Fruit fly (Drosophila melanogaster) whole organism, embryonic: Measurements from ENCODE around the gene CG12075.

ENCODE experiments used
- Atf6 ChIP-seq: fragments of 200-800 bp; sonication (Bioruptor generic); IDR thresholded peaks from 2 replicates; pipeline ENCODE4 v1.3.6; 2022; ENCODE audit warnings: missing biosample characterization, missing genetic modification characterization
- B-H1 ChIP-seq: fragments of 200-800 bp; sonication (Bioruptor generic); IDR thresholded peaks from 3 replicates; pipeline ENCODE4 v1.3.6; 2022; ENCODE audit warnings: missing biosample characterization, missing genetic modification characterization
- CG1024 ChIP-seq: fragments of 200-800 bp; sonication (Bioruptor generic); IDR thresholded peaks from 2 replicates; pipeline ENCODE4 v1.3.6; 2022; ENCODE audit warnings: missing biosample characterization, missing genetic modification characterization
- CG10979 ChIP-seq: fragments of 200-800 bp; sonication (Bioruptor generic); optimal IDR thresholded peaks from 2 replicates; lab custom pipeline; 2018; ENCODE audit warnings: missing biosample characterization, mild to moderate bottlenecking, missing genetic modification characterization, moderate library complexity
- CG11085 ChIP-seq: fragments of 200-800 bp; sonication (Bioruptor generic); IDR thresholded peaks from 2 replicates; pipeline ENCODE4 v1.3.6; 2022; ENCODE audit warnings: missing biosample characterization, missing genetic modification characterization
- CG11456 ChIP-seq: fragments of 200-800 bp; sonication (Bioruptor generic); IDR thresholded peaks from 3 replicates; pipeline ENCODE4 v1.3.6; 2022; ENCODE audit warnings: missing biosample characterization, missing genetic modification characterization
- CG11560 ChIP-seq: fragments of 200-800 bp; sonication (Bioruptor generic); IDR thresholded peaks from 3 replicates; pipeline ENCODE4 v1.3.6; 2022; ENCODE audit warnings: missing biosample characterization, missing genetic modification characterization
- CG12155 ChIP-seq: fragments of 200-800 bp; sonication (Bioruptor generic); optimal IDR thresholded peaks from 3 replicates; lab custom pipeline; 2016; ENCODE audit warnings: missing biosample characterization, missing genetic modification characterization
- CG12236 ChIP-seq: fragments of 200-800 bp; sonication (Bioruptor generic); optimal IDR thresholded peaks from 2 replicates; lab custom pipeline; 2016; ENCODE audit warnings: missing biosample characterization, missing genetic modification characterization
- CG14710 ChIP-seq: fragments of 200-800 bp; sonication (Bioruptor generic); optimal IDR thresholded peaks from 3 replicates; lab custom pipeline; 2019; ENCODE audit warnings: missing biosample characterization, mild to moderate bottlenecking, missing genetic modification characterization, moderate library complexity
- CG15011 ChIP-seq: fragments of 200-800 bp; sonication (Bioruptor generic); optimal IDR thresholded peaks from 3 replicates; lab custom pipeline; 2018; ENCODE audit warnings: missing biosample characterization, mild to moderate bottlenecking, missing genetic modification characterization
- CG16863 ChIP-seq: fragments of 200-800 bp; sonication (Bioruptor generic); optimal IDR thresholded peaks from 3 replicates; lab custom pipeline; 2016; ENCODE audit warnings: missing biosample characterization, missing genetic modification characterization
- CG17359 ChIP-seq: fragments of 200-800 bp; sonication (Bioruptor generic); optimal IDR thresholded peaks from 3 replicates; lab custom pipeline; 2018; ENCODE audit warnings: missing biosample characterization, mild to moderate bottlenecking, missing genetic modification characterization, moderate library complexity
- CG2875 ChIP-seq: fragments of 200-800 bp; sonication (Bioruptor generic); optimal IDR thresholded peaks from 2 replicates; lab custom pipeline; 2017; ENCODE audit warnings: missing biosample characterization, mild to moderate bottlenecking, missing genetic modification characterization, missing genetic modification reagents
- CG34224 ChIP-seq: fragments of 200-800 bp; sonication (Bioruptor generic); IDR thresholded peaks from 3 replicates; pipeline ENCODE4 v1.3.6; 2022; ENCODE audit warnings: missing biosample characterization, missing genetic modification characterization; ENCODE audit not compliant: partially characterized antibody
- CG4617 ChIP-seq: fragments of 200-800 bp; sonication (Bioruptor generic); optimal IDR thresholded peaks from 3 replicates; lab custom pipeline; 2016; ENCODE audit warnings: missing biosample characterization, missing genetic modification characterization, borderline replicate concordance
- CG5245 ChIP-seq: fragments of 200-800 bp; sonication (Bioruptor generic); optimal IDR thresholded peaks from 3 replicates; lab custom pipeline; 2016; ENCODE audit warnings: missing biosample characterization, missing genetic modification characterization
- CG5953 ChIP-seq: fragments of 200-800 bp; sonication (Bioruptor generic); IDR thresholded peaks from 2 replicates; pipeline ENCODE4 v1.3.6; 2022; ENCODE audit warnings: missing biosample characterization, missing genetic modification characterization
- CG7556 ChIP-seq: fragments of 200-800 bp; sonication (Bioruptor generic); optimal IDR thresholded peaks from 2 replicates; lab custom pipeline; 2017; ENCODE audit warnings: missing biosample characterization, mild to moderate bottlenecking, missing genetic modification characterization
- CG7786 ChIP-seq: fragments of 200-800 bp; sonication (Bioruptor generic); optimal IDR thresholded peaks from 2 replicates; lab custom pipeline; 2016; ENCODE audit warnings: missing biosample characterization, missing genetic modification characterization
- CG8388 ChIP-seq: fragments of 200-800 bp; sonication (Bioruptor generic); optimal IDR thresholded peaks from 2 replicates; lab custom pipeline; 2019; ENCODE audit warnings: missing biosample characterization, mild to moderate bottlenecking, missing genetic modification characterization, moderate library complexity
- CG8944 ChIP-seq: fragments of 200-800 bp; sonication (Bioruptor generic); optimal IDR thresholded peaks from 3 replicates; lab custom pipeline; 2016; ENCODE audit warnings: missing biosample characterization, missing genetic modification characterization
- CHES-1-like ChIP-seq: fragments of 200-800 bp; sonication (Bioruptor generic); optimal IDR thresholded peaks from 2 replicates; lab custom pipeline; 2016; ENCODE audit warnings: missing biosample characterization, missing genetic modification characterization
- CrebB ChIP-seq: fragments of 200-800 bp; sonication (Bioruptor generic); optimal IDR thresholded peaks from 3 replicates; lab custom pipeline; 2018; ENCODE audit warnings: missing biosample characterization, mild to moderate bottlenecking, missing genetic modification characterization
- D19A ChIP-seq: fragments of 200-800 bp; optimal IDR thresholded peaks from 3 replicates; lab custom pipeline; 2019; ENCODE audit warnings: missing biosample characterization, mild to moderate bottlenecking, missing genetic modification characterization, moderate library complexity
- Jarid2 ChIP-seq: fragments of 200-800 bp; sonication (Bioruptor generic); optimal IDR thresholded peaks from 3 replicates; lab custom pipeline; 2017; ENCODE audit warnings: mild to moderate bottlenecking, missing biosample characterization, missing genetic modification reagents, missing genetic modification characterization
- Pdp1 ChIP-seq, 2 experiments: fragments of 200-800 bp; sonication (Bioruptor generic); optimal IDR thresholded peaks; 3 replicates each; lab custom pipeline; 2016; ENCODE audit warnings: missing biosample characterization in 2 of 2, missing genetic modification characterization in 2 of 2, mild to moderate bottlenecking in 1 of 2, moderate library complexity in 1 of 2
- Vsx1 ChIP-seq: fragments of 200-800 bp; sonication (Bioruptor generic); optimal IDR thresholded peaks from 2 replicates; lab custom pipeline; 2017; ENCODE audit warnings: missing biosample characterization, mild to moderate bottlenecking, missing genetic modification characterization, missing genetic modification reagents
- ac ChIP-seq: fragments of 200-800 bp; sonication (Bioruptor generic); optimal IDR thresholded peaks from 3 replicates; lab custom pipeline; 2017; ENCODE audit warnings: missing biosample characterization, mild to moderate bottlenecking, missing genetic modification characterization
- amos ChIP-seq: fragments of 200-800 bp; sonication (Bioruptor generic); IDR thresholded peaks from 2 replicates; pipeline ENCODE4 v1.3.6; 2022; ENCODE audit warnings: missing biosample characterization, missing genetic modification characterization; ENCODE audit not compliant: partially characterized antibody
- bab2 ChIP-seq: fragments of 200-800 bp; sonication (Bioruptor generic); optimal IDR thresholded peaks from 2 replicates; lab custom pipeline; 2016; ENCODE audit warnings: missing biosample characterization, missing genetic modification characterization
- chinmo ChIP-seq: fragments of 200-800 bp; sonication (Bioruptor generic); IDR thresholded peaks from 4 replicates; pipeline ENCODE4 v1.3.6; 2022; ENCODE audit warnings: missing biosample characterization, missing genetic modification characterization; ENCODE audit not compliant: partially characterized antibody
- crol ChIP-seq: fragments of 200-800 bp; sonication (Bioruptor generic); IDR thresholded peaks from 2 replicates; pipeline ENCODE4 v1.3.6; 2022; ENCODE audit warnings: missing biosample characterization, missing genetic modification characterization
- fd64A ChIP-seq: fragments of 200-800 bp; sonication (Bioruptor generic); optimal IDR thresholded peaks from 3 replicates; lab custom pipeline; 2018; ENCODE audit warnings: missing biosample characterization, mild to moderate bottlenecking, missing genetic modification characterization
- gro ChIP-seq: fragments of 200-800 bp; sonication (Bioruptor generic); optimal IDR thresholded peaks from 2 replicates; lab custom pipeline; 2016; ENCODE audit warnings: missing biosample characterization, missing genetic modification characterization
- gsb-n ChIP-seq: fragments of 200-800 bp; sonication (Bioruptor generic); optimal IDR thresholded peaks from 3 replicates; lab custom pipeline; 2018; ENCODE audit warnings: missing biosample characterization, mild to moderate bottlenecking, missing genetic modification characterization
- h ChIP-seq: fragments of >200 bp; optimal IDR thresholded peaks from 2 replicates; lab custom pipeline; 2017
- hb ChIP-seq: fragments of 200-800 bp; sonication (Bioruptor generic); IDR thresholded peaks from 3 replicates; pipeline ENCODE4 v1.3.6; 2022; ENCODE audit warnings: missing biosample characterization, missing genetic modification characterization; ENCODE audit not compliant: partially characterized antibody
- her ChIP-seq: fragments of 200-800 bp; sonication (Bioruptor generic); optimal IDR thresholded peaks from 2 replicates; lab custom pipeline; 2016; ENCODE audit warnings: missing biosample characterization, missing genetic modification characterization
- knrl ChIP-seq: fragments of 200-800 bp; sonication (Bioruptor generic); IDR thresholded peaks from 3 replicates; pipeline ENCODE4 v1.3.6; 2022; ENCODE audit warnings: missing biosample characterization, missing genetic modification characterization; ENCODE audit not compliant: partially characterized antibody
- pan ChIP-seq, 4 experiments: fragments of >200 bp in 3 of 4; fragments of 200-800 bp in 1 of 4; sonication (Bioruptor generic) in 1 of 4; optimal IDR thresholded peaks in 3 of 4; IDR thresholded peaks in 1 of 4; 2 replicates each; pipeline versions ENCODE4 v1.3.6 to Lab custom; 2017 to 2022; ENCODE audit warnings: missing biosample characterization in 2 of 4, missing genetic modification characterization in 2 of 4, mixed read lengths in 1 of 4
- pb ChIP-seq: fragments of 200-800 bp; sonication (Bioruptor generic); optimal IDR thresholded peaks from 3 replicates; lab custom pipeline; 2016; ENCODE audit warnings: missing biosample characterization, missing genetic modification characterization
- sens-2 ChIP-seq: fragments of 200-800 bp; sonication (Bioruptor generic); IDR thresholded peaks from 2 replicates; pipeline ENCODE4 v1.3.6; 2022; ENCODE audit warnings: missing biosample characterization, missing genetic modification characterization
- toy ChIP-seq: fragments of 200-800 bp; sonication (Bioruptor generic); IDR thresholded peaks from 2 replicates; pipeline ENCODE4 v1.3.6; 2022; ENCODE audit warnings: missing biosample characterization, missing genetic modification characterization
- twi ChIP-seq: fragments of 200-800 bp; optimal IDR thresholded peaks from 2 replicates; lab custom pipeline; 2019; ENCODE audit warnings: missing biosample characterization, mild to moderate bottlenecking, missing genetic modification characterization, moderate library complexity
- usp ChIP-seq: fragments of >200 bp; optimal IDR thresholded peaks from 2 replicates; lab custom pipeline; 2017; ENCODE audit warnings: missing biosample characterization, missing genetic modification characterization
- zen ChIP-seq: fragments of 200-800 bp; sonication (Bioruptor generic); optimal IDR thresholded peaks from 3 replicates; lab custom pipeline; 2018; ENCODE audit warnings: missing biosample characterization, mild to moderate bottlenecking, missing genetic modification characterization, moderate library complexity
- zen2 ChIP-seq: fragments of 200-800 bp; sonication (Bioruptor generic); IDR thresholded peaks from 3 replicates; pipeline ENCODE4 v1.3.6; 2022; ENCODE audit warnings: missing biosample characterization, missing genetic modification characterization; ENCODE audit not compliant: partially characterized antibody

CG12075 gene

DNA sequence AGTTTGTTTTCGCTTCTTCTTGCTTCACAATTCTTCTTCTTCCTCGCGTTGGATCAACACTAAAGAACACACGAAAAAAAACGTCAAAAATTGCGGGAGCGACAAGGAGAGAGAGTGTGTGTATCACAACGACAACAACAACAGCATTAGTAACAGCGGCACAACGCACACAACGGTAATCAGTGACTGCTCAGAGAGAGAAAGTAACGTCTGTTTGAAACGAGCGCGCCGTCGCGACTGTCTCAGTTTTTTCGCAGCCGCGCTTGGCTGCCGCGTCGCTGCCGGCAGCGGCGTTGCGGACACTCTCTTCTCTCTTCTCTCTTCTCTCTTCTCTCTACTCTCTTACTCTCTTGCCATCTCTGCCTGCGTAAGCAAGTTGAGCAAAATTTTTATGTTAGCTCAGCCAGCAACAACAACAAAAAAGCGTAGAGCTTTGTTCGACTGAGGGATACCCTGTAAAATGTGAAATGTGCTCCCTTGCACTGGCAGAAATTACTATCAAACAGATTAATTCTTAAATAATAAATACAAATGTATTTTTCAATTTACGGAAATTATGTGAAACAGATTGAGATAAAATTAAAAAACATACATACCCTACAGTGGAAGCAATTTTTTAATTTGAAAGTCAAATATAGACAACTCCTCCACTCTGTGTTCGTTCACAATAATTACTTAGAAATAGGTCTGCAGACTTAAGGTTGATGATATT is 53.6 kb downstream of the CG12075 start (continued):
- peak; percentile 66; the same call in 1 of the 2 replicates for TF ChIP-seq sens-2 (GFP tag; lab: Robert Waterston, UW)
- TF ChIP-seq CG10979 (tag; lab: Kevin White, UChicago): peak; percentile 63
- TF ChIP-seq CG11085 (GFP tag; lab: Robert Waterston, UW): 0 out of 2 replicates have a peak, but pooled peaks have one; percentile 43
- TF ChIP-seq crol (GFP tag; lab: Robert Waterston, UW): peak; percentile 37; the same call in 1 of the 2 replicates
- TF ChIP-seq gro (GFP tag; lab: Kevin White, UChicago): no peak
- no peak for TF ChIP-seq twi (tag; lab: Kevin White, UChicago)
- TF ChIP-seq CG15011 (GFP tag; lab: Kevin White, UChicago): peak; percentile 22
- peak; percentile 53 for TF ChIP-seq CG14710 (tag; lab: Kevin White, UChicago)
- TF ChIP-seq toy (GFP tag; lab: Robert Waterston, UW): no peak
- TF ChIP-seq CG34224 (GFP tag; lab: Robert Waterston, UW): peak; percentile 57; the same call in 2 of the 3 replicates
- TF ChIP-seq h: no peak
- peak; percentile 59 for TF ChIP-seq B-H1 (GFP tag; lab: Robert Waterston, UW)
- peak; percentile 55 for TF ChIP-seq bab2 (GFP tag; lab: Kevin White, UChicago)
- peak; percentile 82; the same call in 2 of the 4 replicates for TF ChIP-seq chinmo
- TF ChIP-seq pan (optimal IDR thresholded peaks at IDR 0.05; lab: Kevin White, UChicago): no peak
- peak in 1 of 2 experiments; percentile 71 for TF ChIP-seq pan (GFP tag; optimal IDR thresholded peaks at IDR 0.05 in 1 of 2, IDR thresholded peaks at IDR 0.05 in 1 of 2)
- no peak for TF ChIP-seq zen2 (GFP tag; lab: Robert Waterston, UW)
- peak; percentile 10 for TF ChIP-seq zen (tag; lab: Kevin White, UChicago)
- TF ChIP-seq CrebB (tag; lab: Kevin White, UChicago): no peak
- TF ChIP-seq CG1024 (GFP tag; lab: Robert Waterston, UW): 0 out of 2 replicates have a peak, but pooled peaks have one; percentile 37
- peak; percentile 41 for TF ChIP-seq CG5245
- peak; percentile 85 for TF ChIP-seq Jarid2
- TF ChIP-seq ac: no peak
- peak; percentile 91 for TF ChIP-seq D19A (tag; lab: Kevin White, UChicago)
- TF ChIP-seq CG7786 (GFP tag; lab: Kevin White, UChicago): no peak
- TF ChIP-seq CG11560 (tag; lab: Robert Waterston, UW): no peak
- no peak for TF ChIP-seq CG8944 (GFP tag; lab: Kevin White, UChicago)
- peak; percentile 15 for TF ChIP-seq CG2875 (GFP tag; lab: Kevin White, UChicago)
- TF ChIP-seq fd64A (GFP tag; lab: Kevin White, UChicago): no peak
- TF ChIP-seq CG11456: peak; percentile 72; the same call in 2 of the 3 replicates
- TF ChIP-seq amos: no peak; the same call in 1 of the 2 replicates
- peak; percentile 81 for TF ChIP-seq CG17359 (tag; lab: Kevin White, UChicago)
- TF ChIP-seq hb (GFP tag; lab: Robert Waterston, UW): no peak
- no peak for TF ChIP-seq usp
- no peak for TF ChIP-seq CG4617 (GFP tag; lab: Kevin White, UChicago)
- peak; percentile 8 for TF ChIP-seq CG16863 (GFP tag; lab: Kevin White, UChicago)
- TF ChIP-seq Vsx1: peak; percentile 42
- TF ChIP-seq pb (GFP tag; lab: Kevin White, UChicago): no peak
- peak; percentile 69 for TF ChIP-seq CG8388
- peak; percentile 43 for TF ChIP-seq her (GFP tag; lab: Kevin White, UChicago)
- TF ChIP-seq CG12236 (GFP tag; lab: Kevin White, UChicago): no peak
- peak; percentile 47 for TF ChIP-seq gsb-n (tag; lab: Kevin White, UChicago)
- peak; percentile 68 for TF ChIP-seq CG7556 (GFP tag; lab: Kevin White, UChicago)
- TF ChIP-seq Pdp1 (GFP tag; optimal IDR thresholded peaks at IDR 0.05; lab: Kevin White, UChicago): peak; percentile 49 to 76
- peak; percentile 68 for TF ChIP-seq CG12155 (GFP tag; lab: Kevin White, UChicago)
- peak; percentile 58 for TF ChIP-seq CG5953
- TF ChIP-seq knrl: no peak
- peak; percentile 68 for TF ChIP-seq Atf6 (GFP tag; lab: Robert Waterston, UW)
- TF ChIP-seq CHES-1-like: peak; percentile 35
